Fruit fly (Drosophila melanogaster) whole organism, embryonic: ENCODE measurements around the gene Ran-like.
A peak's percentile ranks its signal among the peaks of the same experiment; 100 is the strongest.

Source experiments
- Asciz ChIP-seq: fragments of 200-800 bp; sonication (Bioruptor generic); optimal IDR thresholded peaks from 2 replicates; lab custom pipeline; 2017; ENCODE audit warnings: missing biosample characterization, mild to moderate bottlenecking, missing genetic modification characterization, missing genetic modification reagents
- Atf3 ChIP-seq: fragments of 200-800 bp; sonication (Bioruptor generic); optimal IDR thresholded peaks from 3 replicates; lab custom pipeline; 2016; ENCODE audit warnings: missing biosample characterization, missing genetic modification characterization
- B-H2 ChIP-seq: fragments of 200-800 bp; sonication (Bioruptor generic); optimal IDR thresholded peaks from 2 replicates; lab custom pipeline; 2018; ENCODE audit warnings: missing biosample characterization, mild to moderate bottlenecking, missing genetic modification characterization
- BEAF-32 ChIP-seq: fragments of 200-800 bp; sonication (Bioruptor generic); optimal IDR thresholded peaks from 3 replicates; lab custom pipeline; 2017; ENCODE audit warnings: missing biosample characterization, missing genetic modification characterization, mild to moderate bottlenecking, moderate library complexity, missing genetic modification reagents
- Bgb ChIP-seq: fragments of 200-800 bp; sonication (Bioruptor generic); IDR thresholded peaks from 2 replicates; pipeline ENCODE4 v1.3.6; 2022; ENCODE audit warnings: missing biosample characterization, missing genetic modification characterization; ENCODE audit not compliant: partially characterized antibody
- CG10267 ChIP-seq: fragments of 200-800 bp; sonication (Bioruptor generic); optimal IDR thresholded peaks from 2 replicates; lab custom pipeline; 2018; ENCODE audit warnings: missing biosample characterization, mild to moderate bottlenecking, missing genetic modification characterization, moderate library complexity
- CG12659 ChIP-seq: fragments of 200-800 bp; sonication (Bioruptor generic); optimal IDR thresholded peaks from 3 replicates; lab custom pipeline; 2017; ENCODE audit warnings: mild to moderate bottlenecking, missing biosample characterization, missing genetic modification reagents, missing genetic modification characterization
- CG12769 ChIP-seq: fragments of 200-800 bp; sonication (Bioruptor generic); optimal IDR thresholded peaks from 2 replicates; lab custom pipeline; 2019; ENCODE audit warnings: missing biosample characterization, mild to moderate bottlenecking, missing genetic modification characterization, moderate library complexity
- CG13287 ChIP-seq: fragments of 200-800 bp; sonication (Bioruptor generic); IDR thresholded peaks from 2 replicates; pipeline ENCODE4 v1.3.6; 2022; ENCODE audit warnings: missing biosample characterization, missing genetic modification characterization; ENCODE audit not compliant: partially characterized antibody
- CG13424 ChIP-seq: fragments of 200-800 bp; sonication (Bioruptor generic); optimal IDR thresholded peaks from 2 replicates; lab custom pipeline; 2019; ENCODE audit warnings: missing biosample characterization, mild to moderate bottlenecking, missing genetic modification characterization, moderate library complexity
- CG15514 ChIP-seq: fragments of 200-800 bp; sonication (Bioruptor generic); optimal IDR thresholded peaks from 3 replicates; lab custom pipeline; 2017; ENCODE audit warnings: missing biosample characterization, missing genetic modification characterization, mild to moderate bottlenecking, moderate library complexity, missing genetic modification reagents
- CG16813 ChIP-seq: fragments of 200-800 bp; sonication (Bioruptor generic); IDR thresholded peaks from 3 replicates; pipeline ENCODE4 v1.3.6; 2022; ENCODE audit warnings: missing biosample characterization, missing genetic modification characterization; ENCODE audit not compliant: partially characterized antibody
- CG2678 ChIP-seq: fragments of 200-800 bp; sonication (Bioruptor generic); optimal IDR thresholded peaks from 3 replicates; lab custom pipeline; 2019; ENCODE audit warnings: missing biosample characterization, mild to moderate bottlenecking, missing genetic modification characterization, moderate library complexity
- CG2712 ChIP-seq: fragments of 200-800 bp; optimal IDR thresholded peaks from 3 replicates; lab custom pipeline; 2019; ENCODE audit warnings: missing biosample characterization, mild to moderate bottlenecking, missing genetic modification characterization, moderate library complexity
- CG2875 ChIP-seq: fragments of 200-800 bp; sonication (Bioruptor generic); optimal IDR thresholded peaks from 2 replicates; lab custom pipeline; 2017; ENCODE audit warnings: missing biosample characterization, mild to moderate bottlenecking, missing genetic modification characterization, missing genetic modification reagents
- CG3065 ChIP-seq: fragments of 200-800 bp; sonication (Bioruptor generic); optimal IDR thresholded peaks from 2 replicates; lab custom pipeline; 2016; ENCODE audit warnings: missing biosample characterization, missing genetic modification characterization
- CG42726 ChIP-seq: fragments of 200-800 bp; sonication (Bioruptor generic); IDR thresholded peaks from 2 replicates; pipeline ENCODE4 v1.3.6; 2022; ENCODE audit warnings: missing biosample characterization, missing genetic modification characterization; ENCODE audit not compliant: partially characterized antibody
- CG6765 ChIP-seq: fragments of 200-800 bp; sonication (Bioruptor generic); optimal IDR thresholded peaks from 3 replicates; lab custom pipeline; 2017; ENCODE audit warnings: missing biosample characterization, mild to moderate bottlenecking, missing genetic modification characterization
- CG8290 ChIP-seq, 3 experiments: fragments of 200-800 bp; sonication (Bioruptor generic); optimal IDR thresholded peaks; 2 replicates each; lab custom pipeline; 2016 to 2019; ENCODE audit warnings: missing biosample characterization in 3 of 3, missing genetic modification characterization in 3 of 3, mild to moderate bottlenecking in 2 of 3, moderate library complexity in 1 of 3
- CG9797 ChIP-seq: fragments of 200-800 bp; sonication (Bioruptor generic); optimal IDR thresholded peaks from 3 replicates; lab custom pipeline; 2018; ENCODE audit warnings: missing biosample characterization, mild to moderate bottlenecking, missing genetic modification characterization
- CHES-1-like ChIP-seq: fragments of 200-800 bp; sonication (Bioruptor generic); optimal IDR thresholded peaks from 2 replicates; lab custom pipeline; 2016; ENCODE audit warnings: missing biosample characterization, missing genetic modification characterization
- CrebB ChIP-seq: fragments of 200-800 bp; sonication (Bioruptor generic); optimal IDR thresholded peaks from 3 replicates; lab custom pipeline; 2018; ENCODE audit warnings: missing biosample characterization, mild to moderate bottlenecking, missing genetic modification characterization
- Dll ChIP-seq: fragments of 200-800 bp; sonication (Bioruptor generic); IDR thresholded peaks from 4 replicates; pipeline ENCODE4 v1.3.6; 2022; ENCODE audit warnings: missing biosample characterization, missing genetic modification characterization; ENCODE audit not compliant: partially characterized antibody
- E2f2 ChIP-seq: fragments of 200-800 bp; sonication (Bioruptor generic); IDR thresholded peaks from 2 replicates; pipeline ENCODE4 v1.3.6; 2022; ENCODE audit warnings: missing biosample characterization, missing genetic modification characterization
- Ets97D ChIP-seq: fragments of 200-800 bp; sonication (Bioruptor generic); optimal IDR thresholded peaks from 3 replicates; lab custom pipeline; 2016; ENCODE audit warnings: missing biosample characterization, missing genetic modification characterization
- GATAe ChIP-seq: fragments of 200-800 bp; sonication (Bioruptor generic); conservative IDR thresholded peaks from 2 replicates; pipeline ENCODE4 v1.3.6; 2022; ENCODE audit warnings: missing biosample characterization, missing genetic modification characterization
- Hmr ChIP-seq: fragments of 200-800 bp; sonication (Bioruptor generic); optimal IDR thresholded peaks from 3 replicates; lab custom pipeline; 2017; ENCODE audit warnings: mild to moderate bottlenecking, missing biosample characterization, missing genetic modification reagents, missing genetic modification characterization
- Lhr ChIP-seq: fragments of 200-800 bp; sonication (Bioruptor generic); optimal IDR thresholded peaks from 3 replicates; lab custom pipeline; 2017; ENCODE audit warnings: mild to moderate bottlenecking, missing biosample characterization, missing genetic modification reagents, missing genetic modification characterization
- MESR4 ChIP-seq: fragments of 200-800 bp; sonication (Bioruptor generic); optimal IDR thresholded peaks from 2 replicates; lab custom pipeline; 2018; ENCODE audit warnings: missing biosample characterization, mild to moderate bottlenecking, missing genetic modification characterization, moderate library complexity
- MTF-1 ChIP-seq: fragments of 200-800 bp; sonication (Bioruptor generic); optimal IDR thresholded peaks from 2 replicates; lab custom pipeline; 2018; ENCODE audit warnings: missing biosample characterization, mild to moderate bottlenecking, missing genetic modification characterization, borderline replicate concordance
- Max ChIP-seq: fragments of 200-800 bp; sonication (Bioruptor generic); optimal IDR thresholded peaks from 2 replicates; lab custom pipeline; 2016; ENCODE audit warnings: missing biosample characterization, mild to moderate bottlenecking, missing genetic modification characterization
- NfI ChIP-seq: fragments of 200-800 bp; sonication (Bioruptor generic); optimal IDR thresholded peaks from 3 replicates; lab custom pipeline; 2018; ENCODE audit warnings: missing biosample characterization, mild to moderate bottlenecking, missing genetic modification characterization, moderate library complexity
- Opbp ChIP-seq: fragments of 200-800 bp; sonication (Bioruptor generic); IDR thresholded peaks from 3 replicates; pipeline ENCODE4 v1.3.6; 2022; ENCODE audit warnings: missing biosample characterization, missing genetic modification characterization; ENCODE audit not compliant: partially characterized antibody
- Pdp1 ChIP-seq, 2 experiments: fragments of 200-800 bp; sonication (Bioruptor generic); optimal IDR thresholded peaks; 3 replicates each; lab custom pipeline; 2016; ENCODE audit warnings: missing biosample characterization in 2 of 2, missing genetic modification characterization in 2 of 2, mild to moderate bottlenecking in 1 of 2, moderate library complexity in 1 of 2
- Scr ChIP-seq: fragments of 200-800 bp; sonication (Bioruptor generic); IDR thresholded peaks from 2 replicates; pipeline ENCODE4 v1.3.6; 2022; ENCODE audit warnings: missing biosample characterization, missing genetic modification characterization; ENCODE audit not compliant: partially characterized antibody
- Sry-δ ChIP-seq: fragments of 200-800 bp; sonication (Bioruptor generic); optimal IDR thresholded peaks from 2 replicates; lab custom pipeline; 2016; ENCODE audit warnings: missing biosample characterization, missing genetic modification characterization
- YL-1 ChIP-seq: fragments of 200-800 bp; sonication (Bioruptor generic); optimal IDR thresholded peaks from 3 replicates; lab custom pipeline; 2017; ENCODE audit warnings: missing biosample characterization, mild to moderate bottlenecking, missing genetic modification characterization
- ci ChIP-seq: fragments of 200-800 bp; sonication (Bioruptor generic); IDR thresholded peaks from 3 replicates; pipeline ENCODE4 v1.3.6; 2022; ENCODE audit warnings: missing biosample characterization, missing genetic modification characterization
- dm ChIP-seq: fragments of 200-800 bp; sonication (Bioruptor generic); optimal IDR thresholded peaks from 3 replicates; lab custom pipeline; 2016; ENCODE audit warnings: missing biosample characterization, missing genetic modification characterization
- ham ChIP-seq: fragments of 200-800 bp; sonication (Bioruptor generic); IDR thresholded peaks from 2 replicates; pipeline ENCODE4 v1.3.6; 2022; ENCODE audit warnings: missing biosample characterization, missing genetic modification characterization
- jumu ChIP-seq: fragments of 200-800 bp; sonication (Bioruptor generic); optimal IDR thresholded peaks from 3 replicates; lab custom pipeline; 2016; ENCODE audit warnings: missing biosample characterization, missing genetic modification characterization
- sr ChIP-seq: fragments of 200-800 bp; sonication (Bioruptor generic); IDR thresholded peaks from 3 replicates; pipeline ENCODE4 v1.3.6; 2022; ENCODE audit warnings: missing biosample characterization, missing genetic modification characterization
- stwl ChIP-seq: fragments of 200-800 bp; sonication (Bioruptor generic); optimal IDR thresholded peaks from 3 replicates; lab custom pipeline; 2018; ENCODE audit warnings: missing biosample characterization, mild to moderate bottlenecking, missing genetic modification characterization, moderate library complexity
- sug ChIP-seq: fragments of 200-800 bp; optimal IDR thresholded peaks from 2 replicates; lab custom pipeline; 2019; ENCODE audit warnings: missing biosample characterization, mild to moderate bottlenecking, missing genetic modification characterization, moderate library complexity
- twi ChIP-seq: fragments of 200-800 bp; optimal IDR thresholded peaks from 2 replicates; lab custom pipeline; 2019; ENCODE audit warnings: missing biosample characterization, mild to moderate bottlenecking, missing genetic modification characterization, moderate library complexity
- unc-4 ChIP-seq: fragments of 200-800 bp; sonication (Bioruptor generic); IDR thresholded peaks from 2 replicates; pipeline ENCODE4 v1.3.6; 2022; ENCODE audit warnings: missing biosample characterization, missing genetic modification characterization; ENCODE audit not compliant: partially characterized antibody
- vvl ChIP-seq: fragments of 200-800 bp; sonication (Bioruptor generic); IDR thresholded peaks from 2 replicates; pipeline ENCODE4 v1.3.6; 2022; ENCODE audit warnings: missing biosample characterization, missing genetic modification characterization

Ran-like gene

dm6 chr3L:15498745-15499144 is 13.5 kb upstream of the Ran-like start, which contains the start of gene CG7275 (continued):
- TF ChIP-seq NfI, result peak; percentile 6
- peak; percentile 4 for TF ChIP-seq Sry-δ (GFP tag; lab: Kevin White, UChicago)
- TF ChIP-seq CG13287, result peak; percentile 71
- TF ChIP-seq CG42726 (GFP tag; lab: Robert Waterston, UW), result 0 out of 2 replicates have a peak, but pooled peaks have one; percentile 28
- TF ChIP-seq B-H2, result peak; percentile 18
- peak; percentile 9 for TF ChIP-seq CHES-1-like (GFP tag; lab: Kevin White, UChicago)
- peak; percentile 48 for TF ChIP-seq CG12659 (GFP tag; lab: Kevin White, UChicago)
- peak; percentile 37; the same call in 2 of the 3 replicates for TF ChIP-seq CG16813 (GFP tag; lab: Robert Waterston, UW)
- TF ChIP-seq Asciz (GFP tag; lab: Kevin White, UChicago), result peak; percentile 10
- TF ChIP-seq Atf3 (GFP tag; lab: Kevin White, UChicago), result no peak
- TF ChIP-seq vvl (GFP tag; lab: Robert Waterston, UW), result peak; percentile 56; the same call in 1 of the 2 replicates
- TF ChIP-seq CG10267 (tag; lab: Kevin White, UChicago), result peak; percentile 58
- TF ChIP-seq CG6765 (GFP tag; lab: Kevin White, UChicago), result no peak
- no peak for TF ChIP-seq jumu (GFP tag; lab: Kevin White, UChicago)
- no peak for TF ChIP-seq MTF-1 (GFP tag; lab: Kevin White, UChicago)
- peak; percentile 55 for TF ChIP-seq twi (tag; lab: Kevin White, UChicago)
- TF ChIP-seq Lhr (GFP tag; lab: Kevin White, UChicago), result peak; percentile 42
- no peak for TF ChIP-seq ham (GFP tag; lab: Robert Waterston, UW)
- TF ChIP-seq dm (GFP tag; lab: Kevin White, UChicago), result peak; percentile 95
- peak; percentile 54 for TF ChIP-seq MESR4 (GFP tag; lab: Kevin White, UChicago)
- TF ChIP-seq E2f2 (GFP tag; lab: Robert Waterston, UW), result peak; percentile 98
- TF ChIP-seq GATAe (GFP tag; lab: Robert Waterston, UW), result no peak
- no peak for TF ChIP-seq sr (GFP tag; lab: Robert Waterston, UW)
- TF ChIP-seq CG9797, result peak; percentile 9
- TF ChIP-seq CG12769, result no peak
- no peak for TF ChIP-seq CG8290 (GFP tag; optimal IDR thresholded peaks at IDR 0.05; lab: Kevin White, UChicago)
- peak in 1 of 2 experiments; percentile 47 for TF ChIP-seq CG8290 (tag; optimal IDR thresholded peaks at IDR 0.05; lab: Kevin White, UChicago)
- TF ChIP-seq stwl (tag; lab: Kevin White, UChicago), result peak; percentile 92
- peak; percentile 44; the same call in 1 of the 4 replicates for TF ChIP-seq Dll (GFP tag; lab: Robert Waterston, UW)
- peak; percentile 18 for TF ChIP-seq sug (tag; lab: Kevin White, UChicago)
- TF ChIP-seq BEAF-32 (GFP tag; lab: Kevin White, UChicago), result peak; percentile 55
- TF ChIP-seq CG15514 (GFP tag; lab: Kevin White, UChicago), result peak; percentile 57
- no peak for TF ChIP-seq Pdp1 (GFP tag; optimal IDR thresholded peaks at IDR 0.05; lab: Kevin White, UChicago)
- TF ChIP-seq Max (GFP tag; lab: Kevin White, UChicago), result peak; percentile 86
- peak; percentile 71 for TF ChIP-seq YL-1
- peak; percentile 2 for TF ChIP-seq CG2712
- TF ChIP-seq Hmr, result peak; percentile 11
- 0 out of 2 replicates have a peak, but pooled peaks have one; percentile 24 for TF ChIP-seq Scr (GFP tag; lab: Robert Waterston, UW)
- TF ChIP-seq ci, result peak; percentile 42; the same call in 1 of the 3 replicates
- TF ChIP-seq Bgb (GFP tag; lab: Robert Waterston, UW), result peak; percentile 74
- peak; percentile 3 for TF ChIP-seq CG2875 (GFP tag; lab: Kevin White, UChicago)
- TF ChIP-seq unc-4, result peak; percentile 52; the same call in 1 of the 2 replicates
- no peak for TF ChIP-seq CG2678
- TF ChIP-seq CG13424 (tag; lab: Kevin White, UChicago), result peak; percentile 33
- TF ChIP-seq CG3065 (GFP tag; lab: Kevin White, UChicago), result no peak
- peak; percentile 12 for TF ChIP-seq CrebB (tag; lab: Kevin White, UChicago)
- TF ChIP-seq Opbp (GFP tag; lab: Robert Waterston, UW), result peak; percentile 65; the same call in 2 of the 3 replicates
- TF ChIP-seq Ets97D, result peak; percentile 75
